Worm (Caenorhabditis elegans): ENCODE results near the gene Y19D10B.8.
A peak's percentile ranks its signal among the peaks of the same experiment; 100 is the strongest.

DNA sequence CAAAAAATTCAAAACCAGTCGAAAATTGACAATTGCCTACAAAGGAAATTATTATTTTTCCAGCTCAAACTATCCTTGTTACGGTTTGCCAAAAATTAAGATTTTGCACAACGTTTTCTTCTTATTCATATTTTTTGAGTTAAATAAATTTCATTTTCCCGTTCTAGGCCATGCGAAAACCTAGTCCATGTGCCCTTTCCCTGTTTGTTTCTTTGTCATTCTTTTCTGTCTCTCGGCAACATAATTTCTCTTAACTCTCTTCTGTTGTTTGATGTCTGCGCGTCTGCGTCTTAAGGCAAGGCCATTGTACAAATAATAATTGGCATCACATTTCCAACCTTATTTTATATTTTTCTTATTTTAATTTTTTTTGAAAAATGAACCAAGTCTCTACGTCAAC is 19.3 kb downstream of the Y19D10B.8 start, which contains the start of gene nhr-228:
- TF ChIP-seq ces-1 (GFP tag; optimal IDR thresholded peaks at IDR 0.05) (peak; percentile 43), flh-1 (GFP tag; optimal IDR thresholded peaks at IDR 0.05) (no peak)
